Fruit fly (Drosophila melanogaster): ENCODE measurements around the gene CG32024.

The CG32024 gene

dm6 chr3L:8841757-8842156, 34.4 kb downstream of the CG32024 start (continued):
- no peak for TF ChIP-seq Elba2 (GFP tag; optimal IDR thresholded peaks at IDR 0.05)
- peak; percentile 55 for TF ChIP-seq Asciz (GFP tag; optimal IDR thresholded peaks at IDR 0.05)
- TF ChIP-seq ken (GFP tag; IDR thresholded peaks at IDR 0.05) = peak; percentile 71
- TF ChIP-seq ssp (GFP tag; IDR thresholded peaks at IDR 0.05) = peak; percentile 64
- peak; percentile 52 for TF ChIP-seq CG12155 (GFP tag; optimal IDR thresholded peaks at IDR 0.05)
- TF ChIP-seq zfh1 (GFP tag; IDR thresholded peaks at IDR 0.05) = peak; percentile 84
- peak; percentile 47 for TF ChIP-seq maf-S (GFP tag; optimal IDR thresholded peaks at IDR 0.05)
- TF ChIP-seq CG4707 (GFP tag; optimal IDR thresholded peaks at IDR 0.05) = peak; percentile 47
- TF ChIP-seq CG13123 (GFP tag; optimal IDR thresholded peaks at IDR 0.05) = no peak
- peak; percentile 39 for TF ChIP-seq trem (tag; optimal IDR thresholded peaks at IDR 0.05)
- no peak for TF ChIP-seq BEAF-32 (GFP tag; optimal IDR thresholded peaks at IDR 0.05)
- peak; percentile 47; the same call in 1 of the 3 replicates for TF ChIP-seq CG3726 (GFP tag; IDR thresholded peaks at IDR 0.05)
- TF ChIP-seq CG11695 (GFP tag; IDR thresholded peaks at IDR 0.05) = peak; percentile 66; the same call in 2 of the 3 replicates
- TF ChIP-seq chinmo (GFP tag; IDR thresholded peaks at IDR 0.05; ENCODE audit: partially characterized antibody) = no peak
- peak; percentile 58 for TF ChIP-seq gsb-n (tag; optimal IDR thresholded peaks at IDR 0.05)
- no peak for TF ChIP-seq Stat92E (GFP tag; optimal IDR thresholded peaks at IDR 0.05)
- TF ChIP-seq CG6175 (GFP tag; IDR thresholded peaks at IDR 0.05) = peak; percentile 52; the same call in 1 of the 3 replicates
- peak; percentile 10 for TF ChIP-seq eyg (GFP tag; optimal IDR thresholded peaks at IDR 0.05)
- no peak for TF ChIP-seq vfl (GFP tag; optimal IDR thresholded peaks at IDR 0.05)
- TF ChIP-seq Nf-YC (tag; optimal IDR thresholded peaks at IDR 0.05) = no peak
- peak; percentile 49 for TF ChIP-seq CG6683 (GFP tag; optimal IDR thresholded peaks at IDR 0.05)
- no peak for TF ChIP-seq CG4617 (GFP tag; optimal IDR thresholded peaks at IDR 0.05; ENCODE audit: borderline replicate concordance)
- TF ChIP-seq CG7963 (GFP tag; IDR thresholded peaks at IDR 0.05; ENCODE audit: partially characterized antibody) = no peak
- no peak for TF ChIP-seq Trl (optimal IDR thresholded peaks at IDR 0.05)
- TF ChIP-seq Trl (GFP tag; optimal IDR thresholded peaks at IDR 0.05) = peak; percentile 60
- peak; percentile 1 for TF ChIP-seq CG17802 (tag; optimal IDR thresholded peaks at IDR 0.05)
- TF ChIP-seq CG11696 (GFP tag; IDR thresholded peaks at IDR 0.05) = peak; percentile 57
- TF ChIP-seq crc (GFP tag; optimal IDR thresholded peaks at IDR 0.05) = peak; percentile 60
- no peak for TF ChIP-seq CG4360 (GFP tag; IDR thresholded peaks at IDR 0.05)
- TF ChIP-seq ato (GFP tag; IDR thresholded peaks at IDR 0.05; ENCODE audit: partially characterized antibody) = no peak
- TF ChIP-seq inv (GFP tag; IDR thresholded peaks at IDR 0.05; ENCODE audit: partially characterized antibody) = no peak
- no peak for TF ChIP-seq CG9797 (GFP tag; optimal IDR thresholded peaks at IDR 0.05)
- TF ChIP-seq CG30403 (GFP tag; optimal IDR thresholded peaks at IDR 0.05) = peak; percentile 75
- peak; percentile 61; the same call in 2 of the 3 replicates for TF ChIP-seq Dbx (GFP tag; IDR thresholded peaks at IDR 0.05)
- peak; percentile 63 for TF ChIP-seq Hand (GFP tag; optimal IDR thresholded peaks at IDR 0.05)
- TF ChIP-seq CG12391 (tag; optimal IDR thresholded peaks at IDR 0.05) = peak; percentile 79
- TF ChIP-seq sens (GFP tag) = peak; percentile 95
- no peak for TF ChIP-seq Kr (GFP tag; optimal IDR thresholded peaks at IDR 0.05)
- peak; percentile 42; the same call in 1 of the 2 replicates for TF ChIP-seq CG14667 (GFP tag; IDR thresholded peaks at IDR 0.05)
- TF ChIP-seq CG17385 (GFP tag; optimal IDR thresholded peaks at IDR 0.05) = peak; percentile 67
- peak; percentile 55; the same call in 1 of the 2 replicates for TF ChIP-seq CG8765 (GFP tag; IDR thresholded peaks at IDR 0.05)
- TF ChIP-seq cas (GFP tag; IDR thresholded peaks at IDR 0.05) = no peak
- peak; percentile 79 for TF ChIP-seq Rfx (GFP tag; IDR thresholded peaks at IDR 0.05)
- TF ChIP-seq mam (GFP tag; optimal IDR thresholded peaks at IDR 0.05) = peak; percentile 74
- TF ChIP-seq sens-2 (GFP tag; IDR thresholded peaks at IDR 0.05) = peak; percentile 45; the same call in 1 of the 2 replicates
- peak; percentile 73 for TF ChIP-seq az2 (GFP tag; optimal IDR thresholded peaks at IDR 0.05)
- TF ChIP-seq Pdp1 (GFP tag; optimal IDR thresholded peaks at IDR 0.05) = peak; percentile 62 to 69
- TF ChIP-seq Ssrp (tag; optimal IDR thresholded peaks at IDR 0.05) = peak; percentile 68
- TF ChIP-seq nom (GFP tag; optimal IDR thresholded peaks at IDR 0.05) = no peak
- TF ChIP-seq CG31365 (tag; optimal IDR thresholded peaks at IDR 0.05) = no peak
- peak; percentile 49; the same call in 1 of the 2 replicates for TF ChIP-seq CG9215 (GFP tag; IDR thresholded peaks at IDR 0.05)

All from whole organism, embryonic.